Worm (Caenorhabditis elegans) whole organism, L4/young adult: Measurements from ENCODE around the gene F13D12.3.

Experiments used
- W03F9.2 ChIP-seq: fragments of 150-350 bp; optimal IDR thresholded peaks from 2 replicates; lab custom pipeline; 2014; ENCODE audit warnings: missing biosample characterization, missing genetic modification characterization
- him-1 ChIP-seq: sonication (generic microtip); optimal IDR thresholded peaks from 2 replicates; lab custom pipeline; 2016; ENCODE audit warnings: missing genotype, missing genetic modification reagents, missing genetic modification characterization, missing compliant biosample characterization

DNA sequence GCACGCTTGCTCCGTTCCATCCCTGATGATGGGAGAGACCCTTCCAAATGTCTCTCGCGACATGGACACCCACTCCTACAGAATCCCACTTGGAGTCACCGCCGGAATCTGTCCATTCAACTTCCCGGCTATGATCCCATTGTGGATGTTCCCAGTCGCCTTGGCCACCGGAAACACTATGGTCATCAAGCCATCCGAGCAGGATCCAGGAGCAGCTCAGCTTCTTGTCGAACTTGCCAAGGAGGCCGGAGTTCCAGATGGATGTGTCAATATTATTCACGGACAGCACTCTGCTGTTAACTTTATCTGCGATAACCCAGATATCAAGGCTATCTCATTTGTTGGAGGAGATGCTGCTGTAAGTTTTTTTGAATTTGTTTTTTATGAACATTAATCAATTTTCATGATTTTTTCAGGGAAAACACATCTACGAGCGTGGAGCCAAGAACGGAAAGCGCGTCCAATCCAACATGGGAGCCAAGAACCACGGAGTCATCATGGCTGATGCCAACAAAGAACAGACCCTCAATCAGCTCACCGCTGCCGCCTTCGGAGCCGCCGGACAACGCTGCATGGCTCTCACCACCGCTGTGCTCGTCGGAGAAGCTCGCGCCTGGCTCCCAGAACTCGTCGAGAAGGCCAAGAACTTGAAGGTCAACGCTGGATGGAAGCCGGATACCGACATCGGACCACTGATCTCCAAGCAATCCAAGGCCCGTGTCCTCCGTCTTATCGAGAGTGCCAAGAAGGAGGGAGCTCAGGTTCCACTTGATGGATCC is 9.7 kb downstream of the F13D12.3 start:
- TF ChIP-seq him-1 (tag; lab: Kevin White, UChicago) (no peak), W03F9.2 (tag; lab: Kevin White, UChicago) (no peak)
